Fruit fly (Drosophila melanogaster): ENCODE data around the gene CG13084.

- TF ChIP-seq CTCF (optimal IDR thresholded peaks at IDR 0.05) (no peak), CG8478 (optimal IDR thresholded peaks at IDR 0.05) (no peak)
These were observed 29.0 kb upstream of the CG13084 start for dm6 chr2L:19455723-19456122.
